Fruit fly (Drosophila melanogaster) whole organism, embryonic: ENCODE data around the gene CG17134.

ENCODE experiments used
- B-H2 ChIP-seq: fragments of 200-800 bp; sonication (Bioruptor generic); optimal IDR thresholded peaks from 2 replicates; lab custom pipeline; 2018; ENCODE audit warnings: missing biosample characterization, mild to moderate bottlenecking, missing genetic modification characterization
- CG10543 ChIP-seq: fragments of 200-800 bp; sonication (Bioruptor generic); optimal IDR thresholded peaks from 3 replicates; lab custom pipeline; 2017; ENCODE audit warnings: missing biosample characterization, mild to moderate bottlenecking, missing genetic modification characterization, moderate library complexity
- CG10654 ChIP-seq: fragments of 200-800 bp; sonication (Bioruptor generic); optimal IDR thresholded peaks from 2 replicates; lab custom pipeline; 2016; ENCODE audit warnings: missing biosample characterization, missing genetic modification characterization
- CG11560 ChIP-seq: fragments of 200-800 bp; sonication (Bioruptor generic); IDR thresholded peaks from 3 replicates; pipeline ENCODE4 v1.3.6; 2022; ENCODE audit warnings: missing biosample characterization, missing genetic modification characterization
- CG11696 ChIP-seq: fragments of 200-800 bp; sonication (Bioruptor generic); IDR thresholded peaks from 2 replicates; pipeline ENCODE4 v1.3.6; 2022; ENCODE audit warnings: missing biosample characterization, missing genetic modification characterization
- CG12155 ChIP-seq: fragments of 200-800 bp; sonication (Bioruptor generic); optimal IDR thresholded peaks from 3 replicates; lab custom pipeline; 2016; ENCODE audit warnings: missing biosample characterization, missing genetic modification characterization
- CG12659 ChIP-seq: fragments of 200-800 bp; sonication (Bioruptor generic); optimal IDR thresholded peaks from 3 replicates; lab custom pipeline; 2017; ENCODE audit warnings: mild to moderate bottlenecking, missing biosample characterization, missing genetic modification reagents, missing genetic modification characterization
- CG13296 ChIP-seq: fragments of 200-800 bp; sonication (Bioruptor generic); optimal IDR thresholded peaks from 3 replicates; lab custom pipeline; 2018; ENCODE audit warnings: missing biosample characterization, mild to moderate bottlenecking, missing genetic modification characterization
- CG13894 ChIP-seq: fragments of 200-800 bp; sonication (Bioruptor generic); optimal IDR thresholded peaks from 3 replicates; lab custom pipeline; 2018; ENCODE audit warnings: missing biosample characterization, mild to moderate bottlenecking, missing genetic modification characterization, moderate library complexity
- CG14667 ChIP-seq: fragments of 200-800 bp; sonication (Bioruptor generic); IDR thresholded peaks from 2 replicates; pipeline ENCODE4 v1.3.6; 2022; ENCODE audit warnings: missing biosample characterization, missing genetic modification characterization
- CG17612 ChIP-seq: fragments of 200-800 bp; sonication (Bioruptor generic); IDR thresholded peaks from 2 replicates; pipeline ENCODE4 v1.3.6; 2022; ENCODE audit warnings: missing biosample characterization, missing genetic modification characterization
- CG18619 ChIP-seq: fragments of 200-800 bp; sonication (Bioruptor generic); optimal IDR thresholded peaks from 3 replicates; lab custom pipeline; 2017; ENCODE audit warnings: missing biosample characterization, mild to moderate bottlenecking, missing genetic modification characterization
- CG2199 ChIP-seq: fragments of 200-800 bp; sonication (Bioruptor generic); IDR thresholded peaks from 3 replicates; pipeline ENCODE4 v1.3.6; 2022; ENCODE audit warnings: missing biosample characterization, missing genetic modification characterization
- CG2889 ChIP-seq: fragments of 200-800 bp; sonication (Bioruptor generic); IDR thresholded peaks from 3 replicates; pipeline ENCODE4 v1.3.6; 2022; ENCODE audit warnings: missing biosample characterization, missing genetic modification characterization
- CG32767 ChIP-seq: fragments of 200-800 bp; sonication (Bioruptor generic); IDR thresholded peaks from 2 replicates; pipeline ENCODE4 v1.3.6; 2022; ENCODE audit warnings: missing biosample characterization, missing genetic modification characterization
- CG33557 ChIP-seq: fragments of 200-800 bp; sonication (Bioruptor generic); optimal IDR thresholded peaks from 2 replicates; lab custom pipeline; 2019; ENCODE audit warnings: missing biosample characterization, mild to moderate bottlenecking, missing genetic modification characterization, moderate library complexity
- CG3407 ChIP-seq: fragments of 200-800 bp; sonication (Bioruptor generic); optimal IDR thresholded peaks from 2 replicates; lab custom pipeline; 2018; ENCODE audit warnings: missing biosample characterization, mild to moderate bottlenecking, missing genetic modification characterization
- CG34224 ChIP-seq: fragments of 200-800 bp; sonication (Bioruptor generic); IDR thresholded peaks from 3 replicates; pipeline ENCODE4 v1.3.6; 2022; ENCODE audit warnings: missing biosample characterization, missing genetic modification characterization; ENCODE audit not compliant: partially characterized antibody
- CG4424 ChIP-seq: fragments of 200-800 bp; sonication (Bioruptor generic); optimal IDR thresholded peaks from 3 replicates; lab custom pipeline; 2016; ENCODE audit warnings: missing biosample characterization, missing genetic modification characterization
- CG6683 ChIP-seq: fragments of 200-800 bp; sonication (Bioruptor generic); optimal IDR thresholded peaks from 2 replicates; lab custom pipeline; 2017; ENCODE audit warnings: missing biosample characterization, mild to moderate bottlenecking, missing genetic modification characterization, missing genetic modification reagents
- CG7556 ChIP-seq: fragments of 200-800 bp; sonication (Bioruptor generic); optimal IDR thresholded peaks from 2 replicates; lab custom pipeline; 2017; ENCODE audit warnings: missing biosample characterization, mild to moderate bottlenecking, missing genetic modification characterization
- CG8281 ChIP-seq: fragments of 200-800 bp; sonication (Bioruptor generic); optimal IDR thresholded peaks from 2 replicates; lab custom pipeline; 2018; ENCODE audit warnings: missing biosample characterization, mild to moderate bottlenecking, missing genetic modification characterization, moderate library complexity
- CG9797 ChIP-seq: fragments of 200-800 bp; sonication (Bioruptor generic); optimal IDR thresholded peaks from 3 replicates; lab custom pipeline; 2018; ENCODE audit warnings: missing biosample characterization, mild to moderate bottlenecking, missing genetic modification characterization
- CG9817 ChIP-seq: fragments of 200-800 bp; sonication (Bioruptor generic); optimal IDR thresholded peaks from 2 replicates; lab custom pipeline; 2018; ENCODE audit warnings: missing biosample characterization, mild to moderate bottlenecking, missing genetic modification characterization, moderate library complexity
- Deaf1 ChIP-seq: fragments of 200-800 bp; optimal IDR thresholded peaks from 3 replicates; lab custom pipeline; 2019; ENCODE audit warnings: missing biosample characterization, mild to moderate bottlenecking, missing genetic modification characterization, moderate library complexity
- Dek ChIP-seq: fragments of 200-800 bp; sonication (Bioruptor generic); optimal IDR thresholded peaks from 3 replicates; lab custom pipeline; 2019; ENCODE audit warnings: missing biosample characterization, mild to moderate bottlenecking, missing genetic modification characterization, moderate library complexity
- Ets97D ChIP-seq: fragments of 200-800 bp; sonication (Bioruptor generic); optimal IDR thresholded peaks from 3 replicates; lab custom pipeline; 2016; ENCODE audit warnings: missing biosample characterization, missing genetic modification characterization
- Fer1 ChIP-seq: fragments of 200-800 bp; sonication (Bioruptor generic); optimal IDR thresholded peaks from 2 replicates; lab custom pipeline; 2017; ENCODE audit warnings: missing biosample characterization, mild to moderate bottlenecking, missing genetic modification characterization
- Hr51 ChIP-seq, 2 experiments: fragments of 200-800 bp; sonication (Bioruptor generic); optimal IDR thresholded peaks; 2 replicates in 1 of 2; 3 replicates in 1 of 2; lab custom pipeline; 2016 to 2018; ENCODE audit warnings: missing biosample characterization in 2 of 2, missing genetic modification characterization in 2 of 2, mild to moderate bottlenecking in 1 of 2, moderate library complexity in 1 of 2
- Lpt ChIP-seq: fragments of >200 bp; optimal IDR thresholded peaks from 2 replicates; lab custom pipeline; 2018; ENCODE audit warnings: missing biosample characterization, missing genetic modification characterization
- MBD-R2 ChIP-seq: fragments of 200-800 bp; sonication (Bioruptor generic); IDR thresholded peaks from 2 replicates; pipeline ENCODE4 v1.3.6; 2022; ENCODE audit warnings: missing biosample characterization, missing genetic modification characterization
- MESR4 ChIP-seq: fragments of 200-800 bp; sonication (Bioruptor generic); optimal IDR thresholded peaks from 2 replicates; lab custom pipeline; 2018; ENCODE audit warnings: missing biosample characterization, mild to moderate bottlenecking, missing genetic modification characterization, moderate library complexity
- Optix ChIP-seq: fragments of 200-800 bp; sonication (Bioruptor generic); IDR thresholded peaks from 3 replicates; pipeline ENCODE4 v1.3.6; 2022; ENCODE audit warnings: missing biosample characterization, missing genetic modification characterization
- PHDP ChIP-seq: fragments of 200-800 bp; sonication (Bioruptor generic); optimal IDR thresholded peaks from 3 replicates; lab custom pipeline; 2018; ENCODE audit warnings: missing biosample characterization, mild to moderate bottlenecking, missing genetic modification characterization, moderate library complexity
- Rfx ChIP-seq: fragments of 200-800 bp; sonication (Bioruptor generic); IDR thresholded peaks from 2 replicates; pipeline ENCODE4 v1.3.6; 2022; ENCODE audit warnings: missing biosample characterization, missing genetic modification characterization
- Sox102F ChIP-seq: fragments of 200-800 bp; sonication (Bioruptor generic); optimal IDR thresholded peaks from 2 replicates; lab custom pipeline; 2018; ENCODE audit warnings: missing biosample characterization, mild to moderate bottlenecking, missing genetic modification characterization, moderate library complexity
- Xbp1 ChIP-seq: fragments of 200-800 bp; sonication (Bioruptor generic); optimal IDR thresholded peaks from 3 replicates; lab custom pipeline; 2016; ENCODE audit warnings: missing biosample characterization, mild to moderate bottlenecking, missing genetic modification characterization
- az2 ChIP-seq: fragments of 200-800 bp; sonication (Bioruptor generic); optimal IDR thresholded peaks from 3 replicates; lab custom pipeline; 2016; ENCODE audit warnings: missing biosample characterization, missing genetic modification characterization
- dysf ChIP-seq: fragments of 200-800 bp; sonication (Bioruptor generic); IDR thresholded peaks from 3 replicates; pipeline ENCODE4 v1.3.6; 2022; ENCODE audit warnings: missing biosample characterization, missing genetic modification characterization
- ems ChIP-seq: fragments of 200-800 bp; sonication (Bioruptor generic); optimal IDR thresholded peaks from 3 replicates; lab custom pipeline; 2016; ENCODE audit warnings: missing biosample characterization, missing genetic modification characterization
- gem ChIP-seq: fragments of 200-800 bp; sonication (Bioruptor generic); optimal IDR thresholded peaks from 2 replicates; lab custom pipeline; 2019; ENCODE audit warnings: missing biosample characterization, mild to moderate bottlenecking, missing genetic modification characterization, moderate library complexity
- insv ChIP-seq, 2 experiments: fragments of 200-800 bp; sonication (Bioruptor generic); optimal IDR thresholded peaks; 3 replicates each; lab custom pipeline; 2016 to 2018; ENCODE audit warnings: missing biosample characterization in 2 of 2, missing genetic modification characterization in 2 of 2
- org-1 ChIP-seq: fragments of 200-800 bp; sonication (Bioruptor generic); optimal IDR thresholded peaks from 2 replicates; lab custom pipeline; 2017; ENCODE audit warnings: missing biosample characterization, missing genetic modification characterization
- row ChIP-seq: fragments of 200-800 bp; sonication (Bioruptor generic); IDR thresholded peaks from 3 replicates; pipeline ENCODE4 v1.3.6; 2022; ENCODE audit warnings: missing biosample characterization, missing genetic modification characterization
- sc ChIP-seq, 3 experiments: fragments of >200 bp in 2 of 3; fragments of 200-800 bp in 1 of 3; sonication (Bioruptor generic) in 1 of 3; optimal IDR thresholded peaks; 2 replicates in 2 of 3; 3 replicates in 1 of 3; lab custom pipeline; 2017; ENCODE audit warnings: mild to moderate bottlenecking in 1 of 3, missing biosample characterization in 1 of 3, missing genetic modification characterization in 1 of 3, missing genetic modification reagents in 1 of 3
- scrt ChIP-seq: fragments of 200-800 bp; sonication (Bioruptor generic); optimal IDR thresholded peaks from 2 replicates; lab custom pipeline; 2018; ENCODE audit warnings: missing biosample characterization, mild to moderate bottlenecking, missing genetic modification characterization, moderate library complexity
- wor ChIP-seq: fragments of 200-800 bp; sonication (Bioruptor generic); IDR thresholded peaks from 2 replicates; pipeline ENCODE4 v1.3.6; 2022; ENCODE audit warnings: missing biosample characterization, missing genetic modification characterization

Gene CG17134

dm6 chr2L:10858064-10859047 lies 37.9 kb downstream of the CG17134 start, which contains the start of the genes aurB and Stam:
Gene aurB (minus strand): TSS chr2L:10858094.
Gene Stam (plus strand): TSS chr2L:10858536.
- TF ChIP-seq CG9817 (tag; lab: Kevin White, UChicago) (peak; percentile 60), Fer1 (GFP tag; lab: Kevin White, UChicago) (peak; percentile 16), CG3407 (GFP tag; lab: Kevin White, UChicago) (peak; percentile 10), CG11696 (no peak), CG2199 (GFP tag; lab: Robert Waterston, UW) (no peak), insv (GFP tag; optimal IDR thresholded peaks at IDR 0.05; lab: Kevin White, UChicago) (peak; percentile 90 to 98), org-1 (GFP tag; lab: Kevin White, UChicago) (no peak), CG34224 (GFP tag; lab: Robert Waterston, UW) (no peak), Rfx (GFP tag; lab: Robert Waterston, UW) (0 out of 2 replicates have a peak, but pooled peaks have one; percentile 43), CG12155 (peak; percentile 24), wor (GFP tag; lab: Robert Waterston, UW) (no peak), Lpt (GFP tag; lab: Kevin White, UChicago) (no peak), Xbp1 (peak; percentile 55), scrt (GFP tag; lab: Kevin White, UChicago) (peak; percentile 11), Optix (GFP tag; lab: Robert Waterston, UW) (no peak), Dek (peak; percentile 57), CG10654 (peak; percentile 22), az2 (peak; percentile 12), gem (tag; lab: Kevin White, UChicago) (peak; percentile 82), row (peak; percentile 81), CG7556 (GFP tag; lab: Kevin White, UChicago) (peak; percentile 15), CG14667 (GFP tag; lab: Robert Waterston, UW) (0 out of 2 replicates have a peak, but pooled peaks have one; percentile 12), CG18619 (GFP tag; lab: Kevin White, UChicago) (peak; percentile 40), Hr51 (GFP tag; optimal IDR thresholded peaks at IDR 0.05; lab: Kevin White, UChicago) (peak in 1 of 2 experiments; percentile 70), CG32767 (GFP tag; lab: Robert Waterston, UW) (0 out of 2 replicates have a peak, but pooled peaks have one; percentile 43), B-H2 (GFP tag; lab: Kevin White, UChicago) (peak; percentile 42), CG4424 (GFP tag; lab: Kevin White, UChicago) (peak; percentile 47), CG9797 (GFP tag; lab: Kevin White, UChicago) (peak; percentile 48), CG12659 (peak; percentile 77), sc (optimal IDR thresholded peaks at IDR 0.05; lab: Kevin White, UChicago) (no peak), sc (GFP tag; optimal IDR thresholded peaks at IDR 0.05; lab: Kevin White, UChicago) (peak; percentile 41), CG10543 (peak; percentile 45), CG17612 (GFP tag; lab: Robert Waterston, UW) (no peak), MBD-R2 (0 out of 2 replicates have a peak, but pooled peaks have one; percentile 27), Sox102F (peak; percentile 71), CG8281 (tag; lab: Kevin White, UChicago) (peak; percentile 29), Ets97D (GFP tag; lab: Kevin White, UChicago) (peak; percentile 11), MESR4 (peak; percentile 62), CG6683 (GFP tag; lab: Kevin White, UChicago) (no peak), CG11560 (tag; lab: Robert Waterston, UW) (no peak), CG13296 (GFP tag; lab: Kevin White, UChicago) (peak; percentile 64), ems (GFP tag; lab: Kevin White, UChicago) (no peak), CG33557 (GFP tag; lab: Kevin White, UChicago) (peak; percentile 24), PHDP (peak; percentile 73), dysf (GFP tag; lab: Robert Waterston, UW) (peak; percentile 35; the same call in 1 of the 3 replicates), CG2889 (GFP tag; lab: Robert Waterston, UW) (no peak), Deaf1 (tag; lab: Kevin White, UChicago) (peak; percentile 10), CG13894 (tag; lab: Kevin White, UChicago) (peak; percentile 41)
